Fruit fly (Drosophila melanogaster) whole organism: ENCODE results near the gene cerv.

ENCODE experiments used
- Dll ChIP-seq: fragments of >200 bp; optimal IDR thresholded peaks from 2 replicates; lab custom pipeline; 2017
- pan ChIP-seq: fragments of >200 bp; optimal IDR thresholded peaks from 2 replicates; lab custom pipeline; 2017
- psq ChIP-seq: fragments of >200 bp; optimal IDR thresholded peaks from 2 replicates; lab custom pipeline; 2017

DNA sequence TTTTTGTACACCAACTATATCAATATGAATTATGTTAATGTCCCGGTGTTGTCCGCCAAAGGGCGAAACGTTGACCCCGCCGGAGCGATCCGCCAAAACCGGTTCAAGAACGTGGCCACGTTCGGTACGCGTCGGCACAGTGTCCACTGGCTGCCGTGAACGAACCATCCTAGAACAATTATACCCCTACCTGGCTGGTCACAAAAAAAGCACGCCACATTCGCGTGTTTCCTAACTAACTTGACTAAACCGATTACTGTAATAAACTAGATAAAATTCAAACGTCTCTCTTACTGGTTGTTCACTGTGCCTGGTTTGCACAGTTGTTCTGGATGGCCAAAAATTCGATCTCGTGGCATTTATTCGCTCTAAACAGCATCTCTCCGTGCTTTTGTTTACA lies 1.6 kb upstream of the cerv start:
- TF ChIP-seq pan (lab: Kevin White, UChicago) (no peak), Dll (no peak), psq (lab: Kevin White, UChicago) (no peak)
